Fruit fly (Drosophila melanogaster): ENCODE results near the gene Dpck.

DNA sequence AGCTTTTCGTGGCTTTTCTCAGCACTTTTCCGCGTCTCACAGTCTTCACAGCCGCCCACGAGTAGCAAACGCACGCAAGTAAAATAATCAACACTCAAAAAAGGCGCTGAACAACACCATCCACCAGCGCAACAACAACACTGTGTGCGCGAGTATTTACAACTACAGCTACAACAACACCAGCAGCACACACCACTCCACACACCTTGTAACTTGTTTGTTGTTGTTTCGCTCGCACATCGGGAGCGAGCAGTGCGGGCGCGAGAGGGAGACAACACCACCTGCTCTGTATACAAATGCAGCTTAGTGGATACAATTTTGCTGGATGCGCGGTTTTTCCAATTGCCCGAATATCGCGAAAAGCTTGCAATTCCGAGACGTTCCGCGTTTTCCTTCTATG, 41.7 kb downstream of the Dpck start:
- no peak for TF ChIP-seq Hey (tag; optimal IDR thresholded peaks at IDR 0.05)
- TF ChIP-seq CG2712 (tag; optimal IDR thresholded peaks at IDR 0.05) = no peak
- no peak for TF ChIP-seq sens-2 (GFP tag; IDR thresholded peaks at IDR 0.05)
- TF ChIP-seq fu2 (GFP tag; optimal IDR thresholded peaks at IDR 0.05) = no peak
- TF ChIP-seq lab (GFP tag; optimal IDR thresholded peaks at IDR 0.05) = no peak
- no peak for TF ChIP-seq Taf1 (GFP tag; IDR thresholded peaks at IDR 0.05)
- TF ChIP-seq CG4617 (GFP tag; optimal IDR thresholded peaks at IDR 0.05; ENCODE audit: borderline replicate concordance) = peak; percentile 96
- TF ChIP-seq Dbx (GFP tag; IDR thresholded peaks at IDR 0.05) = no peak
- TF ChIP-seq CG10654 (GFP tag; optimal IDR thresholded peaks at IDR 0.05) = no peak
- TF ChIP-seq CG1233 (GFP tag; optimal IDR thresholded peaks at IDR 0.05) = no peak
- no peak for TF ChIP-seq Eip74EF (GFP tag; optimal IDR thresholded peaks at IDR 0.05)
- no peak for TF ChIP-seq dmrt11E (tag; optimal IDR thresholded peaks at IDR 0.05)

Data from whole organism, embryonic.